Fruit fly (Drosophila melanogaster) whole organism, embryonic: ENCODE data around the gene Oatp33Eb.

Experiments
- Bdp1 ChIP-seq: fragments of 200-800 bp; sonication (Bioruptor generic); optimal IDR thresholded peaks from 3 replicates; lab custom pipeline; 2016; ENCODE audit warnings: missing biosample characterization, missing genetic modification characterization
- CG10959 ChIP-seq: fragments of 200-800 bp; sonication (Bioruptor generic); IDR thresholded peaks from 2 replicates; pipeline ENCODE4 v1.3.6; 2022; ENCODE audit warnings: missing biosample characterization, missing genetic modification characterization
- CG11398 ChIP-seq: fragments of 200-800 bp; sonication (Bioruptor generic); optimal IDR thresholded peaks from 2 replicates; lab custom pipeline; 2016; ENCODE audit warnings: missing biosample characterization, missing genetic modification characterization
- CG11695 ChIP-seq: fragments of 200-800 bp; sonication (Bioruptor generic); IDR thresholded peaks from 3 replicates; pipeline ENCODE4 v1.3.6; 2022; ENCODE audit warnings: missing biosample characterization, missing genetic modification characterization
- CG12744 ChIP-seq: fragments of 200-800 bp; sonication (Bioruptor generic); optimal IDR thresholded peaks from 2 replicates; lab custom pipeline; 2016; ENCODE audit warnings: missing biosample characterization, missing genetic modification characterization
- CG13424 ChIP-seq: fragments of 200-800 bp; sonication (Bioruptor generic); optimal IDR thresholded peaks from 2 replicates; lab custom pipeline; 2019; ENCODE audit warnings: missing biosample characterization, mild to moderate bottlenecking, missing genetic modification characterization, moderate library complexity
- CG15269 ChIP-seq: fragments of 200-800 bp; sonication (Bioruptor generic); optimal IDR thresholded peaks from 2 replicates; lab custom pipeline; 2018; ENCODE audit warnings: missing biosample characterization, mild to moderate bottlenecking, missing genetic modification characterization, moderate library complexity
- CG17186 ChIP-seq: fragments of 200-800 bp; sonication (Bioruptor generic); optimal IDR thresholded peaks from 3 replicates; lab custom pipeline; 2017; ENCODE audit warnings: missing biosample characterization, missing genetic modification reagents, missing genetic modification characterization
- CG17361 ChIP-seq: fragments of 200-800 bp; sonication (Bioruptor generic); IDR thresholded peaks from 3 replicates; pipeline ENCODE4 v1.3.6; 2022; ENCODE audit warnings: missing biosample characterization, missing genetic modification characterization
- CG17385 ChIP-seq: fragments of 200-800 bp; sonication (Bioruptor generic); optimal IDR thresholded peaks from 3 replicates; lab custom pipeline; 2018; ENCODE audit warnings: missing biosample characterization, mild to moderate bottlenecking, missing genetic modification characterization
- CG17568 ChIP-seq: fragments of 200-800 bp; sonication (Bioruptor generic); optimal IDR thresholded peaks from 2 replicates; lab custom pipeline; 2018; ENCODE audit warnings: missing biosample characterization, mild to moderate bottlenecking, missing genetic modification characterization, moderate library complexity
- CG30020 ChIP-seq: fragments of 200-800 bp; optimal IDR thresholded peaks from 2 replicates; lab custom pipeline; 2019; ENCODE audit warnings: missing biosample characterization, mild to moderate bottlenecking, missing genetic modification characterization, moderate library complexity
- CG30403 ChIP-seq: fragments of 200-800 bp; sonication (Bioruptor generic); optimal IDR thresholded peaks from 3 replicates; lab custom pipeline; 2016; ENCODE audit warnings: missing biosample characterization, missing genetic modification characterization
- CG30431 ChIP-seq: fragments of 200-800 bp; sonication (Bioruptor generic); optimal IDR thresholded peaks from 2 replicates; lab custom pipeline; 2017; ENCODE audit warnings: missing biosample characterization, missing genetic modification characterization
- CG31441 ChIP-seq: fragments of 200-800 bp; sonication (Bioruptor generic); IDR thresholded peaks from 2 replicates; pipeline ENCODE4 v1.3.6; 2022; ENCODE audit warnings: missing biosample characterization, missing genetic modification characterization
- CG3163 ChIP-seq: fragments of 200-800 bp; sonication (Bioruptor generic); optimal IDR thresholded peaks from 3 replicates; lab custom pipeline; 2016; ENCODE audit warnings: missing biosample characterization, missing genetic modification characterization
- CG32772 ChIP-seq: fragments of 200-800 bp; sonication (Bioruptor generic); IDR thresholded peaks from 2 replicates; pipeline ENCODE4 v1.3.6; 2022; ENCODE audit warnings: missing biosample characterization, missing genetic modification characterization
- CG3726 ChIP-seq: fragments of 200-800 bp; sonication (Bioruptor generic); IDR thresholded peaks from 3 replicates; pipeline ENCODE4, ENCODE4 v1.3.6; 2022; ENCODE audit warnings: missing biosample characterization, missing genetic modification characterization
- CG5180 ChIP-seq: fragments of 200-800 bp; sonication (Bioruptor generic); optimal IDR thresholded peaks from 3 replicates; lab custom pipeline; 2017; ENCODE audit warnings: missing biosample characterization, missing genetic modification characterization, mild to moderate bottlenecking, moderate library complexity, missing genetic modification reagents
- CG6813 ChIP-seq: fragments of 200-800 bp; sonication (Bioruptor generic); optimal IDR thresholded peaks from 2 replicates; lab custom pipeline; 2017; ENCODE audit warnings: missing biosample characterization, missing genetic modification characterization, mild to moderate bottlenecking, moderate library complexity, missing genetic modification reagents
- CG7839 ChIP-seq: fragments of 200-800 bp; sonication (Bioruptor generic); optimal IDR thresholded peaks from 3 replicates; lab custom pipeline; 2018; ENCODE audit warnings: missing biosample characterization, mild to moderate bottlenecking, missing genetic modification characterization, moderate library complexity
- CG7987 ChIP-seq: fragments of 200-800 bp; sonication (Bioruptor generic); optimal IDR thresholded peaks from 2 replicates; lab custom pipeline; 2018; ENCODE audit warnings: missing biosample characterization, mild to moderate bottlenecking, missing genetic modification characterization, moderate library complexity
- CG8478 ChIP-seq: fragments of >200 bp; optimal IDR thresholded peaks from 2 replicates; lab custom pipeline; 2018
- CG9437 ChIP-seq: fragments of 200-800 bp; sonication (Bioruptor generic); optimal IDR thresholded peaks from 2 replicates; lab custom pipeline; 2018; ENCODE audit warnings: missing biosample characterization, mild to moderate bottlenecking, missing genetic modification characterization
- CG9817 ChIP-seq: fragments of 200-800 bp; sonication (Bioruptor generic); optimal IDR thresholded peaks from 2 replicates; lab custom pipeline; 2018; ENCODE audit warnings: missing biosample characterization, mild to moderate bottlenecking, missing genetic modification characterization, moderate library complexity
- D19B ChIP-seq: fragments of 200-800 bp; sonication (Bioruptor generic); optimal IDR thresholded peaks from 2 replicates; lab custom pipeline; 2017; ENCODE audit warnings: missing biosample characterization, mild to moderate bottlenecking, missing genetic modification characterization
- Dek ChIP-seq: fragments of 200-800 bp; sonication (Bioruptor generic); optimal IDR thresholded peaks from 3 replicates; lab custom pipeline; 2019; ENCODE audit warnings: missing biosample characterization, mild to moderate bottlenecking, missing genetic modification characterization, moderate library complexity
- Hand ChIP-seq: fragments of 200-800 bp; sonication (Bioruptor generic); optimal IDR thresholded peaks from 2 replicates; lab custom pipeline; 2017; ENCODE audit warnings: mild to moderate bottlenecking, missing biosample characterization, missing genetic modification reagents, missing genetic modification characterization
- Hr78 ChIP-seq, 2 experiments: fragments of 200-800 bp in 1 of 2; fragments of >200 bp in 1 of 2; sonication (Bioruptor generic) in 1 of 2; optimal IDR thresholded peaks; 2 replicates each; lab custom pipeline; 2017 to 2019; ENCODE audit warnings: missing biosample characterization in 2 of 2, missing genetic modification characterization in 2 of 2, mild to moderate bottlenecking in 1 of 2, moderate library complexity in 1 of 2
- MBD-R2 ChIP-seq: fragments of 200-800 bp; sonication (Bioruptor generic); IDR thresholded peaks from 2 replicates; pipeline ENCODE4 v1.3.6; 2022; ENCODE audit warnings: missing biosample characterization, missing genetic modification characterization
- Myb ChIP-seq: fragments of 200-800 bp; sonication (Bioruptor generic); optimal IDR thresholded peaks from 2 replicates; lab custom pipeline; 2016; ENCODE audit warnings: missing biosample characterization, missing genetic modification characterization
- Nf-YB ChIP-seq: fragments of 200-800 bp; sonication (Bioruptor generic); optimal IDR thresholded peaks from 3 replicates; lab custom pipeline; 2019; ENCODE audit warnings: missing biosample characterization, mild to moderate bottlenecking, missing genetic modification characterization, moderate library complexity
- Nf-YC ChIP-seq: fragments of 200-800 bp; optimal IDR thresholded peaks from 3 replicates; lab custom pipeline; 2019; ENCODE audit warnings: missing biosample characterization, mild to moderate bottlenecking, missing genetic modification characterization, moderate library complexity
- Side ChIP-seq: fragments of 200-800 bp; sonication (Bioruptor generic); optimal IDR thresholded peaks from 2 replicates; lab custom pipeline; 2016; ENCODE audit warnings: missing biosample characterization, missing genetic modification characterization
- abd-A ChIP-seq: fragments of 200-800 bp; sonication (Bioruptor generic); optimal IDR thresholded peaks from 3 replicates; lab custom pipeline; 2019; ENCODE audit warnings: missing biosample characterization, mild to moderate bottlenecking, missing genetic modification characterization, moderate library complexity
- cas ChIP-seq: fragments of 200-800 bp; sonication (Bioruptor generic); IDR thresholded peaks from 2 replicates; pipeline ENCODE4 v1.3.6; 2022; ENCODE audit warnings: missing biosample characterization, missing genetic modification characterization
- cato ChIP-seq: fragments of 200-800 bp; sonication (Bioruptor generic); optimal IDR thresholded peaks from 2 replicates; lab custom pipeline; 2016; ENCODE audit warnings: missing biosample characterization, missing genetic modification characterization, borderline replicate concordance
- crp ChIP-seq, 2 experiments: fragments of 200-800 bp; sonication (Bioruptor generic); optimal IDR thresholded peaks; 2 replicates in 1 of 2; 3 replicates in 1 of 2; lab custom pipeline; 2017; ENCODE audit warnings: missing biosample characterization in 2 of 2, missing genetic modification characterization in 2 of 2, mild to moderate bottlenecking in 1 of 2, moderate library complexity in 1 of 2
- ems ChIP-seq: fragments of 200-800 bp; sonication (Bioruptor generic); optimal IDR thresholded peaks from 3 replicates; lab custom pipeline; 2016; ENCODE audit warnings: missing biosample characterization, missing genetic modification characterization
- fru ChIP-seq: fragments of >200 bp; optimal IDR thresholded peaks from 2 replicates; lab custom pipeline; 2017
- gem ChIP-seq: fragments of 200-800 bp; sonication (Bioruptor generic); optimal IDR thresholded peaks from 2 replicates; lab custom pipeline; 2019; ENCODE audit warnings: missing biosample characterization, mild to moderate bottlenecking, missing genetic modification characterization, moderate library complexity
- hth ChIP-seq: fragments of >200 bp; optimal IDR thresholded peaks from 2 replicates; lab custom pipeline; 2017; ENCODE audit warnings: inconsistent platforms
- inv ChIP-seq: fragments of 200-800 bp; sonication (Bioruptor generic); IDR thresholded peaks from 2 replicates; pipeline ENCODE4 v1.3.6; 2022; ENCODE audit warnings: missing biosample characterization, missing genetic modification characterization; ENCODE audit not compliant: partially characterized antibody
- nmo ChIP-seq: fragments of 200-800 bp; sonication (Bioruptor generic); optimal IDR thresholded peaks from 2 replicates; lab custom pipeline; 2018; ENCODE audit warnings: missing biosample characterization, mild to moderate bottlenecking, missing genetic modification characterization, moderate library complexity
- odd ChIP-seq: fragments of 200-800 bp; sonication (Bioruptor generic); optimal IDR thresholded peaks from 2 replicates; lab custom pipeline; 2017; ENCODE audit warnings: missing biosample characterization, mild to moderate bottlenecking, missing genetic modification characterization
- row ChIP-seq: fragments of 200-800 bp; sonication (Bioruptor generic); IDR thresholded peaks from 3 replicates; pipeline ENCODE4 v1.3.6; 2022; ENCODE audit warnings: missing biosample characterization, missing genetic modification characterization
- sisA ChIP-seq: fragments of 200-800 bp; sonication (Bioruptor generic); IDR thresholded peaks from 2 replicates; pipeline ENCODE4 v1.3.6; 2022; ENCODE audit warnings: missing biosample characterization, missing genetic modification characterization
- slbo ChIP-seq: fragments of 200-800 bp; sonication (Bioruptor generic); IDR thresholded peaks from 2 replicates; pipeline ENCODE4 v1.3.6; 2022; ENCODE audit warnings: missing biosample characterization, missing genetic modification characterization
- slp2 ChIP-seq: fragments of 200-800 bp; sonication (Bioruptor generic); optimal IDR thresholded peaks from 2 replicates; lab custom pipeline; 2016; ENCODE audit warnings: missing biosample characterization, missing genetic modification characterization
- wek ChIP-seq: fragments of 200-800 bp; sonication (Bioruptor generic); optimal IDR thresholded peaks from 3 replicates; lab custom pipeline; 2018; ENCODE audit warnings: missing biosample characterization, mild to moderate bottlenecking, missing genetic modification characterization, moderate library complexity
- zf30C ChIP-seq: fragments of 200-800 bp; sonication (Bioruptor generic); optimal IDR thresholded peaks from 3 replicates; lab custom pipeline; 2018; ENCODE audit warnings: missing biosample characterization, mild to moderate bottlenecking, missing genetic modification characterization
- zfh1 ChIP-seq: fragments of 200-800 bp; sonication (Bioruptor generic); IDR thresholded peaks from 3 replicates; pipeline ENCODE4 v1.3.6; 2022; ENCODE audit warnings: missing biosample characterization, missing genetic modification characterization

The Oatp33Eb gene

DNA sequence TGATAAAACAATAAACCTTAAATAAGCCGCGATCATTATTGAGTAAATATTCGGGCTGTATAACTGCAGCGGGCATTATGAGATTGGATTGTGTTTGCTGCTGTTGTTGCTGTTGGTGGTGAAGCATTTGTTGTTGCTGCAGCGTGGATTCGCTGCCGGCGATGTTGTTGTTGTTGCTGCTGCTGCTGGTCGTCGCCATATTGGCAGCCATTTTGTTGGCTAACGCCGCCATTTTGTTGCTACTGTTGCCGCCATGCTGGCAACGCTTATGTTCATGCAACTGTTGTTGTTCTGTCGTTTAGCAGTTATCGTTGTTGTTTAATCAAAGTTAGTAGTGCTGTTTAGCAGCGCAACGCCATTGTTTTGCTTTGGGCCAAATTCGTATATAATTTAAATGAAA, 50.3 kb downstream of the Oatp33Eb start (continued):
- TF ChIP-seq CG5180 (peak; percentile 18), CG12744 (GFP tag; lab: Kevin White, UChicago) (peak; percentile 36), hth (lab: Kevin White, UChicago) (no peak), slbo (GFP tag; lab: Robert Waterston, UW) (no peak), Hand (GFP tag; lab: Kevin White, UChicago) (no peak), wek (GFP tag; lab: Kevin White, UChicago) (peak; percentile 45), Nf-YC (tag; lab: Kevin White, UChicago) (peak; percentile 19), CG32772 (GFP tag; lab: Robert Waterston, UW) (0 out of 2 replicates have a peak, but pooled peaks have one; percentile 25), CG11398 (GFP tag; lab: Kevin White, UChicago) (no peak), Side (no peak), CG13424 (tag; lab: Kevin White, UChicago) (no peak), Hr78 (GFP tag; optimal IDR thresholded peaks at IDR 0.05; lab: Kevin White, UChicago) (no peak), CG30431 (GFP tag; lab: Kevin White, UChicago) (no peak), cas (GFP tag; lab: Robert Waterston, UW) (no peak), CG17385 (peak; percentile 4), nmo (GFP tag; lab: Kevin White, UChicago) (no peak), CG10959 (no peak), Nf-YB (GFP tag; lab: Kevin White, UChicago) (no peak), CG9817 (tag; lab: Kevin White, UChicago) (no peak), CG30403 (GFP tag; lab: Kevin White, UChicago) (no peak), crp (GFP tag; optimal IDR thresholded peaks at IDR 0.05; lab: Kevin White, UChicago) (no peak), CG3726 (GFP tag; lab: Robert Waterston, UW) (no peak), fru (no peak), CG15269 (tag; lab: Kevin White, UChicago) (no peak), CG17568 (GFP tag; lab: Kevin White, UChicago) (peak; percentile 42), zf30C (GFP tag; lab: Kevin White, UChicago) (no peak), CG6813 (peak; percentile 0), abd-A (tag; lab: Kevin White, UChicago) (no peak), gem (no peak), CG17186 (GFP tag; lab: Kevin White, UChicago) (no peak), CG11695 (GFP tag; lab: Robert Waterston, UW) (no peak), zfh1 (GFP tag; lab: Robert Waterston, UW) (0 out of 3 replicates have a peak, but pooled peaks have one; percentile 32), slp2 (GFP tag; lab: Kevin White, UChicago) (no peak), cato (GFP tag; lab: Kevin White, UChicago) (no peak), ems (GFP tag; lab: Kevin White, UChicago) (no peak), CG8478 (lab: Kevin White, UChicago) (no peak), CG3163 (GFP tag; lab: Kevin White, UChicago) (no peak), CG30020 (tag; lab: Kevin White, UChicago) (no peak), CG7839 (no peak), Bdp1 (no peak), odd (GFP tag; lab: Kevin White, UChicago) (peak; percentile 55), Dek (tag; lab: Kevin White, UChicago) (no peak), Myb (GFP tag; lab: Kevin White, UChicago) (no peak), inv (no peak), CG9437 (no peak), CG31441 (GFP tag; lab: Robert Waterston, UW) (no peak), CG17361 (GFP tag; lab: Robert Waterston, UW) (no peak), CG7987 (GFP tag; lab: Kevin White, UChicago) (peak; percentile 30), sisA (GFP tag; lab: Robert Waterston, UW) (no peak), D19B (no peak), MBD-R2 (GFP tag; lab: Robert Waterston, UW) (no peak), row (GFP tag; lab: Robert Waterston, UW) (no peak)
